Worm (Caenorhabditis elegans) whole organism, late embryonic: ENCODE data around the gene T11B7.5.

ENCODE experiments used
- elt-2 ChIP-seq: sonication (generic microtip); optimal IDR thresholded peaks from 2 replicates; lab custom pipeline; 2016; ENCODE audit warnings: missing genetic modification reagents, missing genetic modification characterization, missing compliant biosample characterization
- ets-4 ChIP-seq: sonication (generic microtip); optimal IDR thresholded peaks from 2 replicates; lab custom pipeline; 2016; ENCODE audit warnings: missing genetic modification characterization, missing compliant biosample characterization
- eyg-1 ChIP-seq: sonication (generic microtip); optimal IDR thresholded peaks from 2 replicates; lab custom pipeline; 2016; ENCODE audit warnings: missing genotype, missing genetic modification characterization, missing compliant biosample characterization
- lin-11 ChIP-seq: fragments of 200-800 bp; sonication (Bioruptor generic); optimal IDR thresholded peaks from 2 replicates; lab custom pipeline; 2018; ENCODE audit warnings: mild to moderate bottlenecking, missing genetic modification characterization, missing compliant biosample characterization
- pqm-1 ChIP-seq: sonication (generic microtip); optimal IDR thresholded peaks from 2 replicates; lab custom pipeline; 2016; ENCODE audit warnings: missing genetic modification characterization, missing compliant biosample characterization
- sox-2 ChIP-seq: fragments of 200-800 bp; sonication (Bioruptor generic); IDR thresholded peaks from 2 replicates; pipeline ENCODE4 v1.3.6; 2022; ENCODE audit warnings: missing genetic modification reagents, missing genetic modification characterization, missing compliant biosample characterization
- ttx-3 ChIP-seq: sonication (generic microtip); optimal IDR thresholded peaks from 2 replicates; lab custom pipeline; 2016; ENCODE audit warnings: missing genetic modification reagents, missing genetic modification characterization, missing compliant biosample characterization

DNA sequence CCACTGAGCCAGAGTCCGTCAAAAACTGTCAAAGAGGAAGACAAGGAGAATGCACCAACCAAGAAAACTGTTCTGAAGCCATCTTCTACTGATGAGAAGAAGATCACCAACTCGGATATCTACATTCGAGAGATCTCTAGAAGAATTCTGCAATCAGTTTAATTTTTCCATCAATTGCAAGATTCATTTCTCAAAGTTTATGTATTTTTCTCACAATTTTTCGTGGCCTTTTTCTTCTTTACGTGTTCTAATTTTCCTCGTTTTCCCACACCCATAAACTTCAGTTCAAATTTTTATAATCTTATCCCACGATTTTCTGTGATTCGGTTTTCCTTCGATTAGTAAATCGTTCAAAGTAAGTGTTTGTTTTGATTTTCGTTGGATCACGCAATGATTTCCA is 18.0 kb upstream of the T11B7.5 start, which contains the start of gene hdl-2:
- TF ChIP-seq eyg-1 (tag; lab: Kevin White, UChicago) (no peak), ttx-3 (tag; lab: Kevin White, UChicago) (no peak), ets-4 (tag; lab: Kevin White, UChicago) (no peak), elt-2 (tag; lab: Kevin White, UChicago) (no peak), sox-2 (no peak), lin-11 (tag; lab: Kevin White, UChicago) (no peak), pqm-1 (tag; lab: Kevin White, UChicago) (no peak)
